Worm (Caenorhabditis elegans) whole organism, young adult: ENCODE results near the gene T10D4.11.

ENCODE experiments used
- F49E8.2 ChIP-seq: sonication (generic microtip); optimal IDR thresholded peaks from 3 replicates; lab custom pipeline; 2017; ENCODE audit warnings: missing genetic modification characterization, mild to moderate bottlenecking, missing compliant biosample characterization, antibody characterized with exemption, moderate library complexity; ENCODE audit not compliant: insufficient read depth
- dox-1 ChIP-seq: fragments of 200-800 bp; sonication (Bioruptor generic); IDR thresholded peaks from 2 replicates; pipeline ENCODE4 v1.3.6; 2022; ENCODE audit warnings: missing genetic modification reagents, missing genetic modification characterization, missing compliant biosample characterization
- lin-35 ChIP-seq, 3 experiments: fragments of 150-350 bp in 2 of 3; sonication (generic microtip) in 1 of 3; optimal IDR thresholded peaks; 2 replicates each; lab custom pipeline; 2014 to 2018; ENCODE audit warnings: missing biosample characterization in 3 of 3, missing genetic modification characterization in 3 of 3, missing genetic modification reagents in 3 of 3
- pha-4 ChIP-seq: fragments of 150-350 bp; sonication (generic microtip); optimal IDR thresholded peaks from 2 replicates; lab custom pipeline; 2014; ENCODE audit warnings: missing biosample characterization, missing genetic modification reagents, missing genetic modification characterization
- sea-2 ChIP-seq: fragments of 200-800 bp; sonication (Bioruptor generic); IDR thresholded peaks from 2 replicates; pipeline ENCODE4 v1.3.6; 2022; ENCODE audit warnings: missing genetic modification characterization, missing compliant biosample characterization
- ztf-6 ChIP-seq: fragments of 200-800 bp; sonication (Bioruptor generic); IDR thresholded peaks from 2 replicates; pipeline ENCODE4 v1.3.6; 2022; ENCODE audit warnings: missing genetic modification reagents, missing genetic modification characterization, missing compliant biosample characterization

- TF ChIP-seq lin-35 (GFP tag; optimal IDR thresholded peaks at IDR 0.05; lab: Kevin White, UChicago) = no peak
- no peak for TF ChIP-seq dox-1 (GFP tag; lab: Robert Waterston, UW)
- no peak for TF ChIP-seq F49E8.2 (tag; lab: Kevin White, UChicago)
- TF ChIP-seq sea-2 (GFP tag; lab: Robert Waterston, UW) = no peak
- TF ChIP-seq ztf-6 = no peak
- no peak for TF ChIP-seq pha-4
These were observed 35.5 kb downstream of the T10D4.11 start, which contains the start of gene clec-123 for ce11 chrII:3113934-3114333.
